Worm (Caenorhabditis elegans) whole organism, L3 larva: Measurements from ENCODE around the gene ZK380.4.

Source experiments
- ama-1 ChIP-seq: fragments of 150-350 bp; optimal IDR thresholded peaks from 2 replicates; lab custom pipeline; 2018
- ceh-82 ChIP-seq: fragments of 150-350 bp; optimal IDR thresholded peaks from 2 replicates; lab custom pipeline; 2014; ENCODE audit warnings: missing biosample characterization, missing genetic modification characterization
- egl-27 ChIP-seq: sonication (generic microtip); optimal IDR thresholded peaks from 4 replicates; lab custom pipeline; 2017; ENCODE audit warnings: missing biosample characterization, missing genetic modification reagents, missing genetic modification characterization
- egl-5 ChIP-seq: fragments of 150-350 bp; optimal IDR thresholded peaks from 2 replicates; lab custom pipeline; 2017; ENCODE audit warnings: missing biosample characterization, missing genetic modification reagents, missing genetic modification characterization, inconsistent platforms
- elt-2 ChIP-seq: sonication (generic microtip); optimal IDR thresholded peaks from 2 replicates; lab custom pipeline; 2016; ENCODE audit warnings: missing genetic modification reagents, mild to moderate bottlenecking, missing genetic modification characterization, missing compliant biosample characterization
- hmg-11 ChIP-seq: sonication (generic microtip); optimal IDR thresholded peaks from 2 replicates; lab custom pipeline; 2016; ENCODE audit warnings: missing genetic modification characterization, missing compliant biosample characterization
- lin-15B ChIP-seq: fragments of 150-350 bp; optimal IDR thresholded peaks from 2 replicates; lab custom pipeline; 2014; ENCODE audit warnings: missing biosample characterization, missing genetic modification characterization
- lsy-12 ChIP-seq: sonication (generic microtip); optimal IDR thresholded peaks from 2 replicates; lab custom pipeline; 2016; ENCODE audit warnings: mild to moderate bottlenecking, missing genetic modification characterization, missing compliant biosample characterization
- nfya-1 ChIP-seq: sonication (generic microtip); optimal IDR thresholded peaks from 2 replicates; lab custom pipeline; 2017; ENCODE audit warnings: missing genetic modification characterization, mild to moderate bottlenecking, missing compliant biosample characterization, antibody characterized with exemption, moderate library complexity; ENCODE audit not compliant: insufficient read depth
- nhr-11 ChIP-seq: fragments of 150-350 bp; optimal IDR thresholded peaks from 2 replicates; lab custom pipeline; 2014; ENCODE audit warnings: missing biosample characterization, missing genetic modification characterization
- nhr-23 ChIP-seq: fragments of 150-350 bp; optimal IDR thresholded peaks from 2 replicates; lab custom pipeline; 2014; ENCODE audit warnings: missing biosample characterization, missing genetic modification reagents, missing genetic modification characterization
- nhr-237 ChIP-seq: fragments of 150-350 bp; optimal IDR thresholded peaks from 2 replicates; lab custom pipeline; 2014; ENCODE audit warnings: missing biosample characterization, missing genetic modification characterization
- nhr-25 ChIP-seq: sonication (generic microtip); optimal IDR thresholded peaks from 2 replicates; lab custom pipeline; 2017; ENCODE audit warnings: missing biosample characterization, missing genetic modification characterization
- nhr-28 ChIP-seq: fragments of 150-350 bp; optimal IDR thresholded peaks from 2 replicates; lab custom pipeline; 2014; ENCODE audit warnings: missing biosample characterization, missing genetic modification characterization
- nhr-43 ChIP-seq: sonication (generic microtip); optimal IDR thresholded peaks from 2 replicates; lab custom pipeline; 2016; ENCODE audit warnings: mild to moderate bottlenecking, missing genetic modification characterization, missing compliant biosample characterization; ENCODE audit not compliant: poor library complexity, severe bottlenecking
- nhr-77 ChIP-seq: fragments of 150-350 bp; optimal IDR thresholded peaks from 2 replicates; lab custom pipeline; 2014; ENCODE audit warnings: missing biosample characterization, missing genetic modification characterization
- skn-1 ChIP-seq: fragments of 150-350 bp; optimal IDR thresholded peaks from 2 replicates; lab custom pipeline; 2014; ENCODE audit warnings: missing biosample characterization, missing genetic modification characterization
- snpc-4 ChIP-seq: fragments of 150-350 bp; optimal IDR thresholded peaks from 2 replicates; lab custom pipeline; 2014; ENCODE audit warnings: missing biosample characterization, missing genetic modification characterization
- tbx-2 ChIP-seq: sonication (generic microtip); optimal IDR thresholded peaks from 2 replicates; lab custom pipeline; 2016; ENCODE audit warnings: mild to moderate bottlenecking, missing genetic modification characterization, missing compliant biosample characterization
- ztf-11 ChIP-seq: fragments of 150-350 bp; optimal IDR thresholded peaks from 2 replicates; lab custom pipeline; 2014; ENCODE audit warnings: missing biosample characterization, missing genetic modification characterization

The ZK380.4 gene

ce11 chrX:1603709-1604108, 48.1 kb downstream of the ZK380.4 start:
- no peak for TF ChIP-seq ama-1 (lab: Kevin White, UChicago)
- peak; percentile 75 for TF ChIP-seq elt-2 (tag; lab: Kevin White, UChicago)

- TF ChIP-seq nhr-77 (tag; lab: Kevin White, UChicago): no peak
- TF ChIP-seq ztf-11 (tag; lab: Kevin White, UChicago): no peak
- no peak for TF ChIP-seq nfya-1
- TF ChIP-seq ceh-82 (tag; lab: Kevin White, UChicago): no peak
- no peak for TF ChIP-seq egl-27 (tag; lab: Kevin White, UChicago)
- no peak for TF ChIP-seq lin-15B
- no peak for TF ChIP-seq ama-1 (lab: Kevin White, UChicago)
- no peak for TF ChIP-seq lsy-12 (tag; lab: Kevin White, UChicago)
- TF ChIP-seq tbx-2 (tag; lab: Kevin White, UChicago): no peak
Measured at ce11 chrX:1603027-1603426, 48.8 kb downstream of the ZK380.4 start.

ce11 chrX:1602548-1602947, 49.2 kb downstream of the ZK380.4 start:
- TF ChIP-seq nhr-25: no peak
- TF ChIP-seq, all 47 proteins: peak for 0

ce11 chrX:1601563-1601962, 50.2 kb downstream of the ZK380.4 start:
- TF ChIP-seq nhr-23 (tag; lab: Kevin White, UChicago) (no peak), nhr-43 (tag; lab: Kevin White, UChicago) (no peak), snpc-4 (no peak), hmg-11 (tag; lab: Kevin White, UChicago) (no peak), elt-2 (tag; lab: Kevin White, UChicago) (no peak), egl-5 (tag; lab: Kevin White, UChicago) (no peak), nhr-11 (tag; lab: Kevin White, UChicago) (no peak), skn-1 (tag; lab: Kevin White, UChicago) (no peak), nhr-77 (tag; lab: Kevin White, UChicago) (no peak), nhr-28 (tag; lab: Kevin White, UChicago) (no peak), ceh-82 (tag; lab: Kevin White, UChicago) (no peak), nhr-237 (no peak)
